Worm (Caenorhabditis elegans) whole organism, midembryonic: Measurements from ENCODE around the gene smap-1.

ENCODE experiments used
- flt-1 ChIP-seq: fragments of 200-800 bp; sonication (Bioruptor generic); IDR thresholded peaks from 2 replicates; pipeline ENCODE4 v1.3.6; 2022; ENCODE audit warnings: missing genetic modification characterization, missing compliant biosample characterization
- klf-2 ChIP-seq: fragments of 200-800 bp; sonication (Bioruptor generic); conservative IDR thresholded peaks from 2 replicates; pipeline ENCODE4 v1.3.6; 2022; ENCODE audit warnings: missing genetic modification reagents, missing genetic modification characterization, missing compliant biosample characterization
- med-1 ChIP-seq: sonication (generic microtip); optimal IDR thresholded peaks from 2 replicates; lab custom pipeline; 2017; ENCODE audit warnings: missing genetic modification characterization, mild to moderate bottlenecking, missing compliant biosample characterization, antibody characterized with exemption, missing genetic modification reagents; ENCODE audit not compliant: insufficient read depth
- ref-1 ChIP-seq: fragments of 200-800 bp; sonication (Bioruptor generic); conservative IDR thresholded peaks from 2 replicates; pipeline ENCODE4 v1.3.6; 2022; ENCODE audit warnings: missing genetic modification reagents, missing genetic modification characterization, missing compliant biosample characterization
- ztf-29 ChIP-seq: fragments of 200-800 bp; sonication (Bioruptor generic); IDR thresholded peaks from 2 replicates; pipeline ENCODE4 v1.3.6; 2022; ENCODE audit warnings: missing genetic modification reagents, missing genetic modification characterization, missing compliant biosample characterization

DNA sequence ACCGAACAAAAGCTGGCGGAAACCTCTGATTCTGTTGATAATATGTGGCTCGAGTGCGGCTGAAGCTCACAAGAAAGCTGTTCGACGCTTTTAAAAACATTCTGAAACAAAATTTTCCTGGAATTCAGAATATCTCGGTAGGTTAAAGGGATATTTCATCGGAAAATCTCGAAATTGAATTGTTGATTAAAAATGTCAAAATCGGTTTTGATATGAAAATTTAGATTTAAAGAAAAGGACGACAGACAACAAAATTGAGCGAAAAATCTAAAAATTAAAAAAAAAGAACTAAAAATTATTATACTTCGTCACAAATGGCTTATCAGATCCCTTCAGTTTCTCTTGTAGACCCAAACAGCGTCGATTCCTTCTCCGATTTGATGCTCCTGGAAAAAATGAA is 39.1 kb downstream of the smap-1 start, which contains the start of gene Y39A1A.20:
- TF ChIP-seq flt-1 (GFP tag; lab: Robert Waterston, UW): no peak
- TF ChIP-seq ref-1 (GFP tag; lab: Robert Waterston, UW): no peak
- no peak for TF ChIP-seq med-1 (GFP tag; lab: Kevin White, UChicago)
- no peak for TF ChIP-seq ztf-29 (GFP tag; lab: Robert Waterston, UW)
- TF ChIP-seq klf-2 (GFP tag; lab: Robert Waterston, UW): no peak
